Worm (Caenorhabditis elegans) whole organism, L2 larva: ENCODE data around the gene scc-1.

Experiments
- Y55F3AM.14 ChIP-seq: fragments of 200-800 bp; sonication (Bioruptor generic); optimal IDR thresholded peaks from 2 replicates; lab custom pipeline; 2018; ENCODE audit warnings: mild to moderate bottlenecking, missing genetic modification characterization, missing compliant biosample characterization
- ama-1 ChIP-seq: fragments of 150-350 bp; optimal IDR thresholded peaks from 2 replicates; lab custom pipeline; 2018; ENCODE audit warnings: inconsistent platforms
- blmp-1 ChIP-seq: sonication (generic microtip); optimal IDR thresholded peaks from 2 replicates; lab custom pipeline; 2017; ENCODE audit warnings: missing genetic modification characterization, mild to moderate bottlenecking, missing compliant biosample characterization, antibody characterized with exemption, moderate library complexity; ENCODE audit not compliant: insufficient read depth
- ceh-82 ChIP-seq: fragments of 150-350 bp; optimal IDR thresholded peaks from 2 replicates; lab custom pipeline; 2014; ENCODE audit warnings: missing biosample characterization, missing genetic modification characterization
- egl-27 ChIP-seq: sonication (generic microtip); optimal IDR thresholded peaks from 3 replicates; lab custom pipeline; 2017; ENCODE audit warnings: missing biosample characterization, missing genetic modification reagents, missing genetic modification characterization
- elt-3 ChIP-seq: sonication (generic microtip); optimal IDR thresholded peaks from 2 replicates; lab custom pipeline; 2017; ENCODE audit warnings: missing biosample characterization, missing genetic modification characterization
- fos-1 ChIP-seq: fragments of 150-350 bp; optimal IDR thresholded peaks from 2 replicates; lab custom pipeline; 2014; ENCODE audit warnings: missing biosample characterization, missing genetic modification characterization
- gmeb-1 ChIP-seq: fragments of 150-350 bp; optimal IDR thresholded peaks from 2 replicates; lab custom pipeline; 2014; ENCODE audit warnings: missing biosample characterization, missing genetic modification characterization
- nhr-12 ChIP-seq: fragments of 150-350 bp; optimal IDR thresholded peaks from 2 replicates; lab custom pipeline; 2014; ENCODE audit warnings: missing biosample characterization, missing genetic modification characterization
- skn-1 ChIP-seq: sonication (generic microtip); optimal IDR thresholded peaks from 2 replicates; lab custom pipeline; 2017; ENCODE audit warnings: missing biosample characterization, missing genetic modification characterization
- sma-3 ChIP-seq: sonication (generic microtip); optimal IDR thresholded peaks from 2 replicates; lab custom pipeline; 2016; ENCODE audit warnings: missing genetic modification reagents, missing genetic modification characterization, missing compliant biosample characterization
- unc-55 ChIP-seq: fragments of 150-350 bp; sonication (generic microtip); optimal IDR thresholded peaks from 3 replicates; lab custom pipeline; 2014; ENCODE audit warnings: missing biosample characterization, missing genetic modification reagents, missing genetic modification characterization

DNA sequence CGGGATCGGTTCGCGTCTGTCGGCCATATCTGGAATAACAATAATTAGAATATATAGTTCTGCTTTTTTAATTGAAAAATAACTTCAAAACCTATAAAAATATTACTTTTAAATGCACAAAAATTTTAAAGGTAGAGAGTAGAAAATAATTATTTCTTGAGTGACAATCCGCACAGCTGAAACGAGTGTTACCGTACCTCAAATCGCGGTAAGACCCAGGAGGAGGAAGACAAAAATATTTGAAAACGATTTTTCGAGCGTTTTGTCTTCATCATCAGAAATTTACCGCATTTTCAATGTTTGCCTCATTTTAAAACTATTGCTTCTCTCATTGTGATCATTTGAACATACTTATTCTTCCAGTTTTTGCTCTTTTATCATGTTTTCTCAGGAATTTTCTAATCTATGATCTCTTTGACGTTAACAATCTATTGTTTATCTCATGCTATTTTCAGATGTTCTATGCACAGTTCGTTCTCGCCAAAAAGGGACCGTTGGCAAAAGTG is at the start of gene scc-1, which contains the start of gene rpn-5:
- peak; percentile 38 for TF ChIP-seq blmp-1 (tag; lab: Kevin White, UChicago)
- peak; percentile 33 for TF ChIP-seq egl-27 (tag; lab: Kevin White, UChicago)
- no peak for TF ChIP-seq elt-3 (tag; lab: Kevin White, UChicago)
- peak; percentile 43 for TF ChIP-seq fos-1
- peak; percentile 56 for TF ChIP-seq sma-3 (GFP tag; lab: Kevin White, UChicago)
- TF ChIP-seq ceh-82 (tag; lab: Kevin White, UChicago) = no peak
- TF ChIP-seq unc-55 (GFP tag; lab: Kevin White, UChicago) = peak; percentile 95
- TF ChIP-seq skn-1 (tag; lab: Kevin White, UChicago) = peak; percentile 98
- no peak for TF ChIP-seq Y55F3AM.14 (GFP tag; lab: Kevin White, UChicago)
- no peak for TF ChIP-seq nhr-12
- TF ChIP-seq gmeb-1 = peak; percentile 91
- TF ChIP-seq ama-1 = no peak
